Fruit fly (Drosophila melanogaster): ENCODE measurements around the gene CG34256.

DNA sequence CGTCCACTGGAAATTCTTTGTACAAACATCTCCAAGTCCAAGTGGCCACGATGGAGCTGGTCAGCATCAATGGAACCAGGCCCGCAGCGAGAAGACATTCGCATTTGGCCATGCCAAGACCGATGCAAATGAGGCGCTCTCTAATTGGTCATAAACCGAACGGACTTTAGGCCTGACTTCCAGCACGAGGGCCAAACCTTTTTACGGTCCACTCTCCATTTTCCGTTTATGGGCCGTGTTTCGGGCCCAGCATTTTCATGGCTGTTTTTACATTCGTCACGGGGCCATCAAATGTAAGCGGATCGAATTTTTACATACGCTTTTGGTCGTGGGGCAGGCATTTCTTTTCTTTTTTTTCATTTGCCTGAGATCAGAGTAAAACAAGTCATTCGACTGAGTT, at the start of gene CG34256:
- no peak for TF ChIP-seq CG8478 (optimal IDR thresholded peaks at IDR 0.05)
- no peak for TF ChIP-seq CTCF (optimal IDR thresholded peaks at IDR 0.05)

All from S2 (cell line).